Worm (Caenorhabditis elegans) whole organism, L4/young adult: ENCODE measurements around the gene nhr-141.

Experiments used
- dao-5 ChIP-seq: sonication (generic microtip); optimal IDR thresholded peaks from 2 replicates; lab custom pipeline; 2016; ENCODE audit warnings: missing genotype, missing genetic modification characterization, moderate library complexity, missing compliant biosample characterization
- him-1 ChIP-seq: sonication (generic microtip); optimal IDR thresholded peaks from 2 replicates; lab custom pipeline; 2016; ENCODE audit warnings: missing genotype, missing genetic modification reagents, missing genetic modification characterization, missing compliant biosample characterization

ce11 chrV:7487518-7487917 lies 43.1 kb downstream of the nhr-141 start, which contains the start of gene srbc-7:
- no peak for TF ChIP-seq him-1 (tag; lab: Kevin White, UChicago)
- no peak for TF ChIP-seq dao-5 (tag; lab: Kevin White, UChicago)
